Fruit fly (Drosophila melanogaster) whole organism, wandering third instar larva: Measurements from ENCODE around the gene CG7900.

Experiments
- Abd-B ChIP-seq: fragments of >200 bp; optimal IDR thresholded peaks from 2 replicates; lab custom pipeline; 2017; ENCODE audit warnings: missing biosample characterization, missing genetic modification characterization
- CG32264 ChIP-seq: fragments of 200-800 bp; sonication (Bioruptor generic); optimal IDR thresholded peaks from 2 replicates; lab custom pipeline; 2016; ENCODE audit warnings: missing biosample characterization, missing genetic modification characterization
- CG9705 ChIP-seq: fragments of 200-800 bp; sonication (Bioruptor generic); optimal IDR thresholded peaks from 2 replicates; lab custom pipeline; 2018; ENCODE audit warnings: missing biosample characterization, mild to moderate bottlenecking, missing genetic modification characterization
- CrebA ChIP-seq: fragments of 200-800 bp; sonication (Bioruptor generic); optimal IDR thresholded peaks from 2 replicates; lab custom pipeline; 2016; ENCODE audit warnings: missing biosample characterization, mild to moderate bottlenecking, missing genetic modification characterization, borderline replicate concordance
- Dfd ChIP-seq: fragments of >200 bp; optimal IDR thresholded peaks from 2 replicates; lab custom pipeline; 2017; ENCODE audit warnings: missing biosample characterization, missing genetic modification characterization
- Dif ChIP-seq: fragments of 200-275, 200-300 bp; sonication (Bioruptor generic); optimal IDR thresholded peaks from 2 replicates; lab custom pipeline; 2018; ENCODE audit warnings: missing biosample characterization, missing genetic modification characterization; ENCODE audit not compliant: partially characterized antibody
- GATAd ChIP-seq: sonication (Bioruptor generic); optimal IDR thresholded peaks from 2 replicates; lab custom pipeline; 2016; ENCODE audit warnings: missing biosample characterization, missing genetic modification characterization
- HLH106 ChIP-seq: fragments of 200-800 bp; optimal IDR thresholded peaks from 3 replicates; lab custom pipeline; 2019; ENCODE audit warnings: missing biosample characterization, mild to moderate bottlenecking, missing genetic modification characterization, moderate library complexity
- Hnf4 ChIP-seq: fragments of 200-800 bp; sonication (Bioruptor generic); optimal IDR thresholded peaks from 2 replicates; lab custom pipeline; 2016; ENCODE audit warnings: missing biosample characterization, mild to moderate bottlenecking, missing genetic modification characterization
- Hr78 ChIP-seq: fragments of >200 bp; optimal IDR thresholded peaks from 2 replicates; lab custom pipeline; 2017; ENCODE audit warnings: missing biosample characterization, missing genetic modification characterization
- Hr83 ChIP-seq: fragments of 200-300 bp; sonication (Bioruptor generic); optimal IDR thresholded peaks from 2 replicates; lab custom pipeline; 2016; ENCODE audit warnings: missing biosample characterization, mild to moderate bottlenecking, missing genetic modification characterization, moderate library complexity; ENCODE audit not compliant: poor library complexity, severe bottlenecking
- Jra ChIP-seq: sonication (Bioruptor generic); optimal IDR thresholded peaks from 2 replicates; lab custom pipeline; 2016; ENCODE audit warnings: missing biosample characterization, missing genetic modification characterization
- Mio ChIP-seq: sonication (Bioruptor generic); optimal IDR thresholded peaks from 2 replicates; lab custom pipeline; 2016; ENCODE audit warnings: missing biosample characterization, missing genetic modification characterization
- Myc ChIP-seq: fragments of >200 bp; optimal IDR thresholded peaks from 2 replicates; lab custom pipeline; 2017
- N ChIP-seq: fragments of >200 bp; optimal IDR thresholded peaks from 2 replicates; lab custom pipeline; 2018; ENCODE audit warnings: missing biosample characterization, missing external identifiers, missing genetic modification characterization
- OdsH ChIP-seq: fragments of 200-800 bp; sonication (Bioruptor generic); optimal IDR thresholded peaks from 2 replicates; lab custom pipeline; 2016; ENCODE audit warnings: missing biosample characterization, mild to moderate bottlenecking, missing genetic modification characterization
- Rel ChIP-seq, 2 experiments: fragments of 200-800 bp; sonication (Bioruptor generic) in 1 of 2; optimal IDR thresholded peaks; 2 replicates in 1 of 2; 3 replicates in 1 of 2; lab custom pipeline; 2016 to 2019; ENCODE audit warnings: mild to moderate bottlenecking in 2 of 2, missing biosample characterization in 2 of 2, missing genetic modification characterization in 2 of 2, moderate library complexity in 1 of 2
- Sp1 ChIP-seq: fragments of 200-800 bp; sonication (Bioruptor generic); optimal IDR thresholded peaks from 3 replicates; lab custom pipeline; 2019; ENCODE audit warnings: missing biosample characterization, mild to moderate bottlenecking, missing genetic modification characterization, moderate library complexity
- Vsx2 ChIP-seq: fragments of 200-300, 225-300 bp; sonication (Bioruptor generic); optimal IDR thresholded peaks from 2 replicates; lab custom pipeline; 2018; ENCODE audit warnings: missing biosample characterization, missing genetic modification characterization; ENCODE audit not compliant: partially characterized antibody
- br ChIP-seq: fragments of 200-800 bp; sonication (Bioruptor generic); optimal IDR thresholded peaks from 2 replicates; lab custom pipeline; 2016; ENCODE audit warnings: missing biosample characterization, missing genetic modification characterization
- brk ChIP-seq: fragments of 200-800 bp; sonication (Bioruptor generic); optimal IDR thresholded peaks from 2 replicates; lab custom pipeline; 2016; ENCODE audit warnings: missing biosample characterization, mild to moderate bottlenecking, missing genetic modification characterization
- dl ChIP-seq, 2 experiments: fragments of 175-275, 200-275 bp in 1 of 2; fragments of 200-275 bp in 1 of 2; sonication (Bioruptor generic); optimal IDR thresholded peaks; lab custom pipeline; 2018; ENCODE audit warnings: mild to moderate bottlenecking in 2 of 2, missing biosample characterization in 2 of 2, missing genetic modification characterization in 2 of 2, moderate library complexity in 2 of 2; ENCODE audit not compliant: partially characterized antibody in 2 of 2, insufficient read depth in 1 of 2
- dmrt93B ChIP-seq: fragments of 200-800 bp; sonication (Bioruptor generic); optimal IDR thresholded peaks from 2 replicates; lab custom pipeline; 2018; ENCODE audit warnings: missing biosample characterization, mild to moderate bottlenecking, missing genetic modification characterization
- dsf ChIP-seq: sonication (Bioruptor generic); optimal IDR thresholded peaks from 2 replicates; lab custom pipeline; 2016; ENCODE audit warnings: missing biosample characterization, missing genetic modification characterization, borderline replicate concordance
- ey ChIP-seq: fragments of 200-800 bp; sonication (Bioruptor generic); optimal IDR thresholded peaks from 2 replicates; lab custom pipeline; 2016; ENCODE audit warnings: missing biosample characterization, missing genetic modification characterization
- foxo ChIP-seq, 2 experiments: fragments of 200-800 bp; sonication (Bioruptor generic); optimal IDR thresholded peaks; 2 replicates in 1 of 2; 3 replicates in 1 of 2; lab custom pipeline; 2016 to 2017; ENCODE audit warnings: missing biosample characterization in 2 of 2, missing genetic modification characterization in 2 of 2
- fru ChIP-seq: fragments of 200-800 bp; sonication (Bioruptor generic); optimal IDR thresholded peaks from 3 replicates; lab custom pipeline; 2016; ENCODE audit warnings: missing biosample characterization, mild to moderate bottlenecking, missing genetic modification characterization
- h ChIP-seq: fragments of 200-800 bp; sonication (Bioruptor generic); optimal IDR thresholded peaks from 3 replicates; lab custom pipeline; 2016; ENCODE audit warnings: missing biosample characterization, mild to moderate bottlenecking, missing genetic modification characterization
- jim ChIP-seq: fragments of 175-275, 200-325 bp; sonication (Bioruptor generic); optimal IDR thresholded peaks from 2 replicates; lab custom pipeline; 2016; ENCODE audit warnings: missing biosample characterization, mild to moderate bottlenecking, missing genetic modification characterization
- lola ChIP-seq: fragments of >200 bp; optimal IDR thresholded peaks from 2 replicates; lab custom pipeline; 2017; ENCODE audit warnings: missing biosample characterization, missing genetic modification characterization
- pan ChIP-seq: fragments of >200 bp; optimal IDR thresholded peaks from 2 replicates; lab custom pipeline; 2017
- psq ChIP-seq: fragments of 200-800 bp; sonication (Bioruptor generic); optimal IDR thresholded peaks from 3 replicates; lab custom pipeline; 2017; ENCODE audit warnings: missing biosample characterization, mild to moderate bottlenecking, missing genetic modification characterization, moderate library complexity
- rgr ChIP-seq: fragments of 200-800 bp; sonication (Bioruptor generic); optimal IDR thresholded peaks from 3 replicates; lab custom pipeline; 2016; ENCODE audit warnings: missing biosample characterization, mild to moderate bottlenecking, missing genetic modification characterization
- sage ChIP-seq: fragments of 200-800 bp; sonication (Bioruptor generic); optimal IDR thresholded peaks from 2 replicates; lab custom pipeline; 2016; ENCODE audit warnings: missing biosample characterization, mild to moderate bottlenecking, missing genetic modification characterization
- sv ChIP-seq: fragments of 200-800 bp; sonication (Bioruptor generic); optimal IDR thresholded peaks from 3 replicates; lab custom pipeline; 2016; ENCODE audit warnings: missing biosample characterization, missing genetic modification characterization
- tai ChIP-seq: sonication (Bioruptor generic); optimal IDR thresholded peaks from 2 replicates; lab custom pipeline; 2016; ENCODE audit warnings: missing biosample characterization, missing genetic modification characterization
- usp ChIP-seq: fragments of >200 bp; optimal IDR thresholded peaks from 2 replicates; lab custom pipeline; 2017; ENCODE audit warnings: missing biosample characterization, missing genetic modification characterization
- woc ChIP-seq: sonication (Bioruptor generic); optimal IDR thresholded peaks from 2 replicates; lab custom pipeline; 2016; ENCODE audit warnings: missing biosample characterization, mild to moderate bottlenecking, missing genetic modification characterization

Gene CG7900

DNA sequence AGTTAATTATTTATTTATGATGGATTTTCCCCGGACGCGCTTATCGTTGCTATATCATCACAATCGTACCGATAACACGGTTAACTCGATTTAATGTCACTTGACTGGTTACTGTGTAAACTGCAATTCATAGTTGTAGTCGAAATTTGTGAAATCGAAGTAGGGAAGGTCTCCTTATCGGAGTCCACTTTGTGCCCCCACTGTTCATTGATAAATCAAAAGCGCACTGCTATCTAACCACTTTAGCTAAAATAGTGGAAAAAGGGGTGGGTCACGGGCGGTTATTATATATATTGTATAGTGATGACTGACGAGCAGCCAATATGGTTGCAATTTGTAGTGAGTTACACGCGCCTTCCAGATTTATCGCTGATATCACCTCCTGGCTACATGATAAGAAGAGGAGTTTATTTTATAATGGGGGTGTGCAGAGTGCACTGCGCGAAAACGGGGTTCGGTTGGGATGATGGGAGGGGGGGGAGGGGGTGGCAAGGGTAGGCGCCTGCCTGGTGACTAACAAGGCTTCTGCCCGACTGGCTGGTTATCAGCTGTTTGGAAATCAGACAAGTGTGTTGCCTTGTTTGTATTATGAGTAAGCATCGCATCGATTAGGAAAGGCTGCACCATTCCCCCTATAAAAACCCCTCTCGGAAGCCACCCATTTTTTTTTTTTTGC, 25.0 kb downstream of the CG7900 start:
- TF ChIP-seq CG9705 (GFP tag; lab: Kevin White, UChicago), result no peak
- TF ChIP-seq dsf (GFP tag; lab: Kevin White, UChicago), result no peak
- no peak for TF ChIP-seq CrebA
- no peak for TF ChIP-seq woc
- TF ChIP-seq fru, result peak; percentile 32
- TF ChIP-seq tai (GFP tag; lab: Kevin White, UChicago), result no peak
- TF ChIP-seq HLH106, result no peak
- TF ChIP-seq Hr83 (GFP tag; lab: Kevin White, UChicago), result peak; percentile 34
- TF ChIP-seq OdsH (GFP tag; lab: Kevin White, UChicago), result no peak
- no peak for TF ChIP-seq brk (GFP tag; lab: Kevin White, UChicago)
- no peak for TF ChIP-seq foxo (GFP tag; optimal IDR thresholded peaks at IDR 0.05; lab: Kevin White, UChicago)
- no peak for TF ChIP-seq lola (GFP tag; lab: Kevin White, UChicago)
- peak in 1 of 2 experiments; percentile 16 for TF ChIP-seq dl (GFP tag; optimal IDR thresholded peaks at IDR 0.05; lab: Kevin White, UChicago; ENCODE audit: insufficient read depth in 1 of 2, partially characterized antibody in 2 of 2)

dm6 chr3R:8119457-8120337, 25.8 kb downstream of the CG7900 start:
- no peak for TF ChIP-seq jim
- no peak for TF ChIP-seq CrebA
- peak; percentile 87 for TF ChIP-seq fru
- no peak for TF ChIP-seq Myc (lab: Kevin White, UChicago)
- TF ChIP-seq Abd-B, result no peak
- TF ChIP-seq N, result no peak
- no peak for TF ChIP-seq Hr78 (GFP tag; lab: Kevin White, UChicago)
- TF ChIP-seq OdsH (GFP tag; lab: Kevin White, UChicago), result peak; percentile 90
- TF ChIP-seq psq (GFP tag; lab: Kevin White, UChicago), result peak; percentile 95
- TF ChIP-seq Dfd (GFP tag; lab: Kevin White, UChicago), result no peak
- TF ChIP-seq dsf (GFP tag; lab: Kevin White, UChicago), result peak; percentile 44
- peak; percentile 61 for TF ChIP-seq br (GFP tag; lab: Kevin White, UChicago)
- TF ChIP-seq pan (lab: Kevin White, UChicago), result no peak
- TF ChIP-seq rgr (GFP tag; lab: Kevin White, UChicago), result peak; percentile 81
- peak; percentile 95 for TF ChIP-seq Sp1 (GFP tag; lab: Kevin White, UChicago)
- TF ChIP-seq CG32264, result peak; percentile 36
- TF ChIP-seq brk (GFP tag; lab: Kevin White, UChicago), result peak; percentile 77
- TF ChIP-seq usp, result no peak
- TF ChIP-seq Jra (GFP tag; lab: Kevin White, UChicago), result peak; percentile 95
- TF ChIP-seq Hr83 (GFP tag; lab: Kevin White, UChicago), result peak; percentile 77
- TF ChIP-seq Hnf4 (GFP tag; lab: Kevin White, UChicago), result peak; percentile 62
- TF ChIP-seq lola (GFP tag; lab: Kevin White, UChicago), result no peak
- TF ChIP-seq CG9705 (GFP tag; lab: Kevin White, UChicago), result peak; percentile 23
- peak; percentile 78 to 90 for TF ChIP-seq dl (GFP tag; optimal IDR thresholded peaks at IDR 0.05; lab: Kevin White, UChicago; ENCODE audit: insufficient read depth in 1 of 2, partially characterized antibody in 2 of 2)
- TF ChIP-seq tai (GFP tag; lab: Kevin White, UChicago), result peak; percentile 69
- peak; percentile 74 for TF ChIP-seq dmrt93B
- peak in 1 of 2 experiments; percentile 88 for TF ChIP-seq foxo (GFP tag; optimal IDR thresholded peaks at IDR 0.05; lab: Kevin White, UChicago)
- peak; percentile 48 for TF ChIP-seq ey (GFP tag; lab: Kevin White, UChicago)
- peak; percentile 85 for TF ChIP-seq Dif
- TF ChIP-seq h (GFP tag; lab: Kevin White, UChicago), result peak; percentile 66
- TF ChIP-seq sage (GFP tag; lab: Kevin White, UChicago), result peak; percentile 39
- peak; percentile 35 for TF ChIP-seq Mio (GFP tag; lab: Kevin White, UChicago)
- TF ChIP-seq sv, result no peak
- TF ChIP-seq woc, result peak; percentile 41
- TF ChIP-seq HLH106, result peak; percentile 95
- peak; percentile 59 for TF ChIP-seq Rel (GFP tag; optimal IDR thresholded peaks at IDR 0.05; lab: Kevin White, UChicago)
- TF ChIP-seq Rel (tag; optimal IDR thresholded peaks at IDR 0.05; lab: Kevin White, UChicago), result peak; percentile 89
- TF ChIP-seq Vsx2 (GFP tag; lab: Kevin White, UChicago), result no peak
- no peak for TF ChIP-seq GATAd (GFP tag; lab: Kevin White, UChicago)
